Worm (Caenorhabditis elegans) whole organism, L4 larva: Measurements from ENCODE around the gene nlp-46.

Source experiments
- F44E2.7 ChIP-seq: fragments of 200-800 bp; sonication (Bioruptor generic); IDR thresholded peaks from 2 replicates; pipeline ENCODE4 v2.1.2; 2022; ENCODE audit warnings: missing genetic modification characterization, missing compliant biosample characterization
- aha-1 ChIP-seq: fragments of 150-350 bp; peaks from one replicate; lab custom pipeline; 2014; ENCODE audit warnings: missing biosample characterization, missing genetic modification characterization
- ama-1 ChIP-seq: fragments of 150-350 bp; optimal IDR thresholded peaks from 2 replicates; lab custom pipeline; 2014; ENCODE audit warnings: inconsistent platforms, mixed read lengths
- ceh-82 ChIP-seq: sonication (generic microtip); optimal IDR thresholded peaks from 2 replicates; lab custom pipeline; 2017; ENCODE audit warnings: missing biosample characterization, missing genetic modification characterization
- cey-2 ChIP-seq: sonication (generic microtip); optimal IDR thresholded peaks from 3 replicates; lab custom pipeline; 2017; ENCODE audit warnings: missing genetic modification characterization, mild to moderate bottlenecking, missing compliant biosample characterization, antibody characterized with exemption, borderline replicate concordance; ENCODE audit not compliant: insufficient read depth
- ctbp-1 ChIP-seq: fragments of 200-800 bp; sonication (Bioruptor generic); IDR thresholded peaks from 2 replicates; pipeline ENCODE4 v1.3.6; 2022; ENCODE audit warnings: missing genetic modification reagents, missing genetic modification characterization, missing compliant biosample characterization
- daf-12 ChIP-seq: fragments of 150-350 bp; optimal IDR thresholded peaks from 2 replicates; lab custom pipeline; 2014; ENCODE audit warnings: missing biosample characterization, missing genetic modification reagents, missing genetic modification characterization
- daf-16 ChIP-seq, 3 experiments: sonication (generic microtip); optimal IDR thresholded peaks; 2 replicates each; lab custom pipeline; 2016 to 2017; ENCODE audit warnings: missing genetic modification characterization in 3 of 3, missing genetic modification reagents in 3 of 3, mild to moderate bottlenecking in 2 of 3, missing compliant biosample characterization in 2 of 3, missing biosample characterization in 1 of 3, moderate library complexity in 1 of 3
- dmd-6 ChIP-seq: fragments of 200-800 bp; sonication (Bioruptor generic); IDR thresholded peaks from 2 replicates; pipeline ENCODE4 v1.3.6; 2022; ENCODE audit warnings: missing genetic modification reagents, missing genetic modification characterization, missing compliant biosample characterization
- dmd-8 ChIP-seq: fragments of 200-800 bp; sonication (Bioruptor generic); IDR thresholded peaks from 2 replicates; pipeline ENCODE4 v1.3.6; 2022; ENCODE audit warnings: missing genetic modification characterization, missing compliant biosample characterization
- dve-1 ChIP-seq: sonication (generic microtip); optimal IDR thresholded peaks from 2 replicates; lab custom pipeline; 2017; ENCODE audit warnings: antibody characterized with exemption, mild to moderate bottlenecking, missing genetic modification characterization, missing compliant biosample characterization; ENCODE audit not compliant: insufficient read depth
- egl-27 ChIP-seq: sonication (generic microtip); optimal IDR thresholded peaks from 3 replicates; lab custom pipeline; 2017; ENCODE audit warnings: missing biosample characterization, missing genetic modification reagents, missing genetic modification characterization
- gei-8 ChIP-seq: fragments of 200-800 bp; sonication (Bioruptor generic); optimal IDR thresholded peaks from 2 replicates; lab custom pipeline; 2018; ENCODE audit warnings: mild to moderate bottlenecking, missing genetic modification characterization, missing compliant biosample characterization
- hif-1 ChIP-seq, 2 experiments: sonication (generic microtip); optimal IDR thresholded peaks; 2 replicates each; lab custom pipeline; 2016 to 2017; ENCODE audit warnings: missing compliant biosample characterization in 2 of 2, missing genetic modification characterization in 2 of 2, missing genetic modification reagents in 2 of 2, missing genotype in 2 of 2, mild to moderate bottlenecking in 1 of 2
- hlh-11 ChIP-seq: fragments of 200-800 bp; sonication (Bioruptor generic); optimal IDR thresholded peaks from 2 replicates; lab custom pipeline; 2018; ENCODE audit warnings: mild to moderate bottlenecking, missing genetic modification characterization, missing compliant biosample characterization
- hlh-30 ChIP-seq: sonication (generic microtip); optimal IDR thresholded peaks from 2 replicates; lab custom pipeline; 2017; ENCODE audit warnings: antibody characterized with exemption, mild to moderate bottlenecking, missing genetic modification characterization, missing compliant biosample characterization; ENCODE audit not compliant: insufficient read depth
- hmg-1.1 ChIP-seq: fragments of 200-800 bp; sonication (Bioruptor generic); IDR thresholded peaks from 2 replicates; pipeline ENCODE4 v1.3.6; 2022; ENCODE audit warnings: missing genetic modification reagents, missing genetic modification characterization, missing compliant biosample characterization
- lin-38 ChIP-seq: fragments of 200-800 bp; sonication (Bioruptor generic); IDR thresholded peaks from 2 replicates; pipeline ENCODE4 v1.3.6; 2022; ENCODE audit warnings: missing genetic modification reagents, missing genetic modification characterization, missing compliant biosample characterization
- lsy-2 ChIP-seq, 2 experiments: fragments of 150-350 bp in 1 of 2; sonication (generic microtip) in 1 of 2; optimal IDR thresholded peaks; 2 replicates each; lab custom pipeline; 2014 to 2017; ENCODE audit warnings: missing biosample characterization in 2 of 2, missing genetic modification characterization in 2 of 2
- mdl-1 ChIP-seq, 2 experiments: fragments of 150-350 bp in 1 of 2; sonication (generic microtip) in 1 of 2; optimal IDR thresholded peaks; 2 replicates each; lab custom pipeline; 2014 to 2017; ENCODE audit warnings: missing biosample characterization in 2 of 2, missing genetic modification characterization in 2 of 2
- mep-1 ChIP-seq: fragments of 150-350 bp; sonication (generic microtip); optimal IDR thresholded peaks from 3 replicates; lab custom pipeline; 2014; ENCODE audit warnings: missing biosample characterization, missing genetic modification characterization
- mxl-3 ChIP-seq: fragments of 200-800 bp; sonication (Bioruptor generic); optimal IDR thresholded peaks from 2 replicates; lab custom pipeline; 2018; ENCODE audit warnings: mild to moderate bottlenecking, missing genetic modification characterization, missing compliant biosample characterization
- nhr-11 ChIP-seq: fragments of 150-350 bp; optimal IDR thresholded peaks from 2 replicates; lab custom pipeline; 2014; ENCODE audit warnings: missing biosample characterization, missing genetic modification characterization
- nhr-111 ChIP-seq: fragments of 200-800 bp; sonication (Bioruptor generic); optimal IDR thresholded peaks from 2 replicates; lab custom pipeline; 2018; ENCODE audit warnings: mild to moderate bottlenecking, missing genetic modification characterization, missing compliant biosample characterization
- nhr-25 ChIP-seq: sonication (generic microtip); optimal IDR thresholded peaks from 2 replicates; lab custom pipeline; 2017; ENCODE audit warnings: missing genetic modification characterization, mild to moderate bottlenecking, missing compliant biosample characterization, antibody characterized with exemption, moderate library complexity, borderline replicate concordance; ENCODE audit not compliant: insufficient read depth
- nhr-28 ChIP-seq: fragments of 150-350 bp; optimal IDR thresholded peaks from 2 replicates; lab custom pipeline; 2014; ENCODE audit warnings: missing biosample characterization, missing genetic modification characterization
- nhr-42 ChIP-seq: fragments of 200-800 bp; sonication (Bioruptor generic); IDR thresholded peaks from 2 replicates; pipeline ENCODE4 v1.3.6; 2022; ENCODE audit warnings: missing genetic modification characterization, missing compliant biosample characterization
- nhr-48 ChIP-seq: sonication (generic microtip); optimal IDR thresholded peaks from 2 replicates; lab custom pipeline; 2016; ENCODE audit warnings: mild to moderate bottlenecking, missing genetic modification characterization, missing compliant biosample characterization
- nhr-6 ChIP-seq: fragments of 150-350 bp; optimal IDR thresholded peaks from 2 replicates; lab custom pipeline; 2014; ENCODE audit warnings: missing biosample characterization, missing genetic modification characterization
- nhr-77 ChIP-seq: fragments of 150-350 bp; optimal IDR thresholded peaks from 2 replicates; lab custom pipeline; 2014; ENCODE audit warnings: missing biosample characterization, missing genetic modification characterization
- pha-4 ChIP-seq, 2 experiments: fragments of 150-350 bp in 1 of 2; fragments of 200-800 bp in 1 of 2; sonication (Bioruptor generic) in 1 of 2; IDR thresholded peaks in 1 of 2; optimal IDR thresholded peaks in 1 of 2; 2 replicates each; pipeline versions ENCODE4 v1.3.6 to Lab custom; 2014 to 2022; ENCODE audit warnings: missing genetic modification characterization in 2 of 2, missing genetic modification reagents in 2 of 2, missing biosample characterization in 1 of 2, missing compliant biosample characterization in 1 of 2
- php-3 ChIP-seq: fragments of 200-800 bp; sonication (Bioruptor generic); IDR thresholded peaks from 2 replicates; pipeline ENCODE4 v1.3.6; 2022; ENCODE audit warnings: missing genetic modification reagents, missing genetic modification characterization, missing compliant biosample characterization
- pqm-1 ChIP-seq: sonication (generic microtip); optimal IDR thresholded peaks from 2 replicates; lab custom pipeline; 2017; ENCODE audit warnings: missing biosample characterization, missing genetic modification characterization
- rbr-2 ChIP-seq: sonication (generic microtip); optimal IDR thresholded peaks from 2 replicates; lab custom pipeline; 2016; ENCODE audit warnings: missing genotype, missing genetic modification characterization, missing compliant biosample characterization
- sdz-12 ChIP-seq: fragments of 200-800 bp; sonication (Bioruptor generic); optimal IDR thresholded peaks from 2 replicates; lab custom pipeline; 2018; ENCODE audit warnings: mild to moderate bottlenecking, missing genetic modification characterization, missing compliant biosample characterization
- set-16 ChIP-seq: fragments of 200-800 bp; sonication (Bioruptor generic); IDR thresholded peaks from 2 replicates; pipeline ENCODE4 v1.3.6; 2022; ENCODE audit warnings: missing genetic modification reagents, missing genetic modification characterization, missing compliant biosample characterization
- snpc-1.2 ChIP-seq: fragments of 200-800 bp; sonication (Bioruptor generic); IDR thresholded peaks from 2 replicates; pipeline ENCODE4 v1.3.6; 2022; ENCODE audit warnings: missing genetic modification reagents, missing genetic modification characterization, missing compliant biosample characterization
- spr-1 ChIP-seq: sonication (generic microtip); optimal IDR thresholded peaks from 2 replicates; lab custom pipeline; 2016; ENCODE audit warnings: mild to moderate bottlenecking, missing genetic modification characterization, missing compliant biosample characterization
- tag-97 ChIP-seq: fragments of 200-800 bp; sonication (Bioruptor generic); IDR thresholded peaks from 2 replicates; pipeline ENCODE4 v1.3.6; 2022; ENCODE audit warnings: missing genetic modification characterization, missing compliant biosample characterization
- unc-62 ChIP-seq, 3 experiments: fragments of 150-350 bp in 1 of 3; sonication (generic microtip); optimal IDR thresholded peaks in 2 of 3; peaks in 1 of 3; 1 replicate in 1 of 3; 2 replicates in 2 of 3; lab custom pipeline; 2014 to 2017; ENCODE audit warnings: missing biosample characterization in 3 of 3, missing genetic modification characterization in 3 of 3, missing genetic modification reagents in 3 of 3, missing genotype in 1 of 3
- ztf-11 ChIP-seq: fragments of 150-350 bp; optimal IDR thresholded peaks from 2 replicates; lab custom pipeline; 2014; ENCODE audit warnings: missing biosample characterization, missing genetic modification characterization

Gene nlp-46

ce11 chrV:12530129-12530528 is 24.0 kb upstream of the nlp-46 start (continued):
- TF ChIP-seq dmd-8 (GFP tag; lab: Robert Waterston, UW) (no peak), nhr-77 (tag; lab: Kevin White, UChicago) (no peak), F44E2.7 (GFP tag; lab: Robert Waterston, UW) (no peak), ceh-82 (tag; lab: Kevin White, UChicago) (no peak), nhr-111 (GFP tag; lab: Kevin White, UChicago) (no peak), spr-1 (tag; lab: Kevin White, UChicago) (no peak), ctbp-1 (GFP tag; lab: Robert Waterston, UW) (peak; percentile 67), unc-62 (GFP tag; optimal IDR thresholded peaks at IDR 0.05 in 1 of 2; lab: Kevin White, UChicago) (peak in 1 of 2 experiments; percentile 94), unc-62 (tag; optimal IDR thresholded peaks at IDR 0.05; lab: Kevin White, UChicago) (no peak), pha-4 (GFP tag; IDR thresholded peaks at IDR 0.05; lab: Robert Waterston, UW) (no peak), pha-4 (tag; optimal IDR thresholded peaks at IDR 0.05; lab: Kevin White, UChicago) (no peak), lsy-2 (tag; optimal IDR thresholded peaks at IDR 0.05; lab: Kevin White, UChicago) (peak; percentile 19 to 31), egl-27 (no peak), ztf-11 (tag; lab: Kevin White, UChicago) (no peak), lin-38 (no peak), ama-1 (no peak), daf-12 (tag; lab: Kevin White, UChicago) (no peak), cey-2 (tag; lab: Kevin White, UChicago) (no peak), mep-1 (tag; lab: Kevin White, UChicago) (peak; percentile 40), sdz-12 (GFP tag; lab: Kevin White, UChicago) (no peak), nhr-48 (tag; lab: Kevin White, UChicago) (peak; percentile 9), rbr-2 (tag; lab: Kevin White, UChicago) (peak; percentile 6), hif-1 (tag; optimal IDR thresholded peaks at IDR 0.05; lab: Kevin White, UChicago) (no peak), nhr-42 (GFP tag; lab: Robert Waterston, UW) (no peak)

ce11 chrV:12528919-12529318 is 22.8 kb upstream of the nlp-46 start:
- TF ChIP-seq gei-8, result no peak
- no peak for TF ChIP-seq php-3
- TF ChIP-seq nhr-42 (GFP tag; lab: Robert Waterston, UW), result no peak
- peak; percentile 65 for TF ChIP-seq nhr-11 (tag; lab: Kevin White, UChicago)
- TF ChIP-seq mdl-1 (tag; optimal IDR thresholded peaks at IDR 0.05; lab: Kevin White, UChicago), result peak; percentile 19 to 79
- TF ChIP-seq nhr-25, result peak; percentile 71
- TF ChIP-seq rbr-2 (tag; lab: Kevin White, UChicago), result peak; percentile 19
- no peak for TF ChIP-seq snpc-1.2 (GFP tag; lab: Robert Waterston, UW)
- TF ChIP-seq hlh-11 (tag; lab: Kevin White, UChicago), result peak; percentile 70
- TF ChIP-seq tag-97 (GFP tag; lab: Robert Waterston, UW), result no peak
- peak; percentile 30 for TF ChIP-seq daf-12 (tag; lab: Kevin White, UChicago)
- TF ChIP-seq dve-1, result peak; percentile 75
- TF ChIP-seq nhr-6, result peak; percentile 33
- peak; percentile 60 for TF ChIP-seq dmd-6 (GFP tag; lab: Robert Waterston, UW)
- peak; percentile 48 for TF ChIP-seq pqm-1
- peak; percentile 86 for TF ChIP-seq aha-1 (tag; lab: Kevin White, UChicago)
- TF ChIP-seq hif-1 (tag; optimal IDR thresholded peaks at IDR 0.05; lab: Kevin White, UChicago), result peak in 1 of 2 experiments; percentile 77
- TF ChIP-seq mep-1 (tag; lab: Kevin White, UChicago), result peak; percentile 64
- TF ChIP-seq set-16, result no peak
- peak; percentile 81 for TF ChIP-seq nhr-28
- TF ChIP-seq lsy-2 (tag; optimal IDR thresholded peaks at IDR 0.05; lab: Kevin White, UChicago), result peak; percentile 18 to 76
- TF ChIP-seq daf-16 (GFP tag; optimal IDR thresholded peaks at IDR 0.05; lab: Kevin White, UChicago), result no peak
- peak; percentile 70 for TF ChIP-seq daf-16 (tag; optimal IDR thresholded peaks at IDR 0.05; lab: Kevin White, UChicago)
- TF ChIP-seq nhr-77 (tag; lab: Kevin White, UChicago), result peak; percentile 74
- TF ChIP-seq hlh-30 (tag; lab: Kevin White, UChicago), result peak; percentile 80
- peak in 1 of 2 experiments; percentile 99 for TF ChIP-seq unc-62 (GFP tag; optimal IDR thresholded peaks at IDR 0.05 in 1 of 2; lab: Kevin White, UChicago)
- no peak for TF ChIP-seq unc-62 (tag; optimal IDR thresholded peaks at IDR 0.05; lab: Kevin White, UChicago)
- peak; percentile 74 for TF ChIP-seq nhr-48 (tag; lab: Kevin White, UChicago)
- TF ChIP-seq mxl-3, result peak; percentile 54
- peak; percentile 44; the same call in 1 of the 2 replicates for TF ChIP-seq hmg-1.1 (GFP tag; lab: Robert Waterston, UW)
- TF ChIP-seq, all 104 proteins: peak for 22
